Fruit fly (Drosophila melanogaster) whole organism, embryonic: ENCODE measurements around the gene ND-PDSW.

Source experiments
- Antp ChIP-seq: fragments of 200-800 bp; sonication (Bioruptor generic); optimal IDR thresholded peaks from 3 replicates; lab custom pipeline; 2016; ENCODE audit warnings: missing biosample characterization, missing genetic modification characterization
- Bteb2 ChIP-seq: fragments of 200-800 bp; sonication (Bioruptor generic); optimal IDR thresholded peaks from 2 replicates; lab custom pipeline; 2016; ENCODE audit warnings: missing biosample characterization, missing genetic modification characterization
- CG10321 ChIP-seq: fragments of 200-800 bp; sonication (Bioruptor generic); IDR thresholded peaks from 2 replicates; pipeline ENCODE4 v1.3.6; 2022; ENCODE audit warnings: missing biosample characterization, missing genetic modification characterization
- CG11085 ChIP-seq: fragments of 200-800 bp; sonication (Bioruptor generic); IDR thresholded peaks from 2 replicates; pipeline ENCODE4 v1.3.6; 2022; ENCODE audit warnings: missing biosample characterization, missing genetic modification characterization
- CG12236 ChIP-seq: fragments of 200-800 bp; sonication (Bioruptor generic); optimal IDR thresholded peaks from 2 replicates; lab custom pipeline; 2016; ENCODE audit warnings: missing biosample characterization, missing genetic modification characterization
- CG13624 ChIP-seq: fragments of 200-800 bp; sonication (Bioruptor generic); optimal IDR thresholded peaks from 2 replicates; lab custom pipeline; 2016; ENCODE audit warnings: missing biosample characterization, missing genetic modification characterization
- CG14014 ChIP-seq: fragments of 200-800 bp; sonication (Bioruptor generic); IDR thresholded peaks from 2 replicates; pipeline ENCODE4 v1.3.6; 2022; ENCODE audit warnings: missing biosample characterization, missing genetic modification characterization
- CG14965 ChIP-seq: fragments of 200-800 bp; sonication (Bioruptor generic); optimal IDR thresholded peaks from 2 replicates; lab custom pipeline; 2016; ENCODE audit warnings: missing biosample characterization, missing genetic modification characterization, borderline replicate concordance
- CG15696 ChIP-seq: fragments of 200-800 bp; sonication (Bioruptor generic); optimal IDR thresholded peaks from 2 replicates; lab custom pipeline; 2019; ENCODE audit warnings: missing biosample characterization, mild to moderate bottlenecking, missing genetic modification characterization, moderate library complexity
- CG17328 ChIP-seq: fragments of 200-800 bp; sonication (Bioruptor generic); IDR thresholded peaks from 2 replicates; pipeline ENCODE4 v1.3.6; 2022; ENCODE audit warnings: missing biosample characterization, missing genetic modification characterization
- CG17361 ChIP-seq: fragments of 200-800 bp; sonication (Bioruptor generic); IDR thresholded peaks from 3 replicates; pipeline ENCODE4 v1.3.6; 2022; ENCODE audit warnings: missing biosample characterization, missing genetic modification characterization
- CG1832 ChIP-seq: fragments of 200-800 bp; sonication (Bioruptor generic); optimal IDR thresholded peaks from 2 replicates; lab custom pipeline; 2017; ENCODE audit warnings: missing biosample characterization, mild to moderate bottlenecking, missing genetic modification characterization, inconsistent platforms
- CG2712 ChIP-seq: fragments of 200-800 bp; optimal IDR thresholded peaks from 3 replicates; lab custom pipeline; 2019; ENCODE audit warnings: missing biosample characterization, mild to moderate bottlenecking, missing genetic modification characterization, moderate library complexity
- CG31224 ChIP-seq: fragments of 200-800 bp; sonication (Bioruptor generic); IDR thresholded peaks from 2 replicates; pipeline ENCODE4 v1.3.6; 2022; ENCODE audit warnings: missing biosample characterization, missing genetic modification characterization
- CG32772 ChIP-seq: fragments of 200-800 bp; sonication (Bioruptor generic); IDR thresholded peaks from 2 replicates; pipeline ENCODE4 v1.3.6; 2022; ENCODE audit warnings: missing biosample characterization, missing genetic modification characterization
- CG6683 ChIP-seq: fragments of 200-800 bp; sonication (Bioruptor generic); optimal IDR thresholded peaks from 2 replicates; lab custom pipeline; 2017; ENCODE audit warnings: missing biosample characterization, mild to moderate bottlenecking, missing genetic modification characterization, missing genetic modification reagents
- CG6765 ChIP-seq: fragments of 200-800 bp; sonication (Bioruptor generic); optimal IDR thresholded peaks from 3 replicates; lab custom pipeline; 2017; ENCODE audit warnings: missing biosample characterization, mild to moderate bottlenecking, missing genetic modification characterization
- CG7357 ChIP-seq: fragments of 200-800 bp; sonication (Bioruptor generic); IDR thresholded peaks from 3 replicates; pipeline ENCODE4 v1.3.6; 2022; ENCODE audit warnings: missing biosample characterization, missing genetic modification characterization
- CG7745 ChIP-seq: fragments of 200-800 bp; sonication (Bioruptor generic); optimal IDR thresholded peaks from 2 replicates; lab custom pipeline; 2018; ENCODE audit warnings: missing biosample characterization, mild to moderate bottlenecking, missing genetic modification characterization, moderate library complexity
- CG7987 ChIP-seq: fragments of 200-800 bp; sonication (Bioruptor generic); optimal IDR thresholded peaks from 2 replicates; lab custom pipeline; 2018; ENCODE audit warnings: missing biosample characterization, mild to moderate bottlenecking, missing genetic modification characterization, moderate library complexity
- D19A ChIP-seq: fragments of 200-800 bp; optimal IDR thresholded peaks from 3 replicates; lab custom pipeline; 2019; ENCODE audit warnings: missing biosample characterization, mild to moderate bottlenecking, missing genetic modification characterization, moderate library complexity
- Dfd ChIP-seq, 2 experiments: fragments of >200 bp; optimal IDR thresholded peaks; 2 replicates each; lab custom pipeline; 2017; ENCODE audit warnings: missing biosample characterization in 2 of 2, missing genetic modification characterization in 2 of 2
- Dref ChIP-seq: fragments of 200-800 bp; sonication (Bioruptor generic); IDR thresholded peaks from 2 replicates; pipeline ENCODE4 v1.3.6; 2022; ENCODE audit warnings: missing biosample characterization, missing genetic modification characterization
- E2f2 ChIP-seq: fragments of 200-800 bp; sonication (Bioruptor generic); IDR thresholded peaks from 2 replicates; pipeline ENCODE4 v1.3.6; 2022; ENCODE audit warnings: missing biosample characterization, missing genetic modification characterization
- MTF-1 ChIP-seq: fragments of 200-800 bp; sonication (Bioruptor generic); optimal IDR thresholded peaks from 2 replicates; lab custom pipeline; 2018; ENCODE audit warnings: missing biosample characterization, mild to moderate bottlenecking, missing genetic modification characterization, borderline replicate concordance
- Mad ChIP-seq: fragments of 200-800 bp; sonication (Bioruptor generic); optimal IDR thresholded peaks from 2 replicates; lab custom pipeline; 2016; ENCODE audit warnings: missing biosample characterization, missing genetic modification characterization
- Max ChIP-seq: fragments of 200-800 bp; sonication (Bioruptor generic); optimal IDR thresholded peaks from 2 replicates; lab custom pipeline; 2016; ENCODE audit warnings: missing biosample characterization, mild to moderate bottlenecking, missing genetic modification characterization
- NFAT ChIP-seq: fragments of 200-800 bp; sonication (Bioruptor generic); IDR thresholded peaks from 2 replicates; pipeline ENCODE4 v1.3.6; 2022; ENCODE audit warnings: missing biosample characterization, missing genetic modification characterization
- Rx ChIP-seq: fragments of 200-800 bp; sonication (Bioruptor generic); IDR thresholded peaks from 2 replicates; pipeline ENCODE4 v1.3.6; 2022; ENCODE audit warnings: missing biosample characterization, missing genetic modification characterization
- Sox102F ChIP-seq: fragments of 200-800 bp; sonication (Bioruptor generic); optimal IDR thresholded peaks from 2 replicates; lab custom pipeline; 2018; ENCODE audit warnings: missing biosample characterization, mild to moderate bottlenecking, missing genetic modification characterization, moderate library complexity
- Usf ChIP-seq: fragments of 200-800 bp; sonication (Bioruptor generic); optimal IDR thresholded peaks from 2 replicates; lab custom pipeline; 2017; ENCODE audit warnings: missing genotype, missing biosample characterization, missing genetic modification characterization
- Vsx1 ChIP-seq: fragments of 200-800 bp; sonication (Bioruptor generic); optimal IDR thresholded peaks from 2 replicates; lab custom pipeline; 2017; ENCODE audit warnings: missing biosample characterization, mild to moderate bottlenecking, missing genetic modification characterization, missing genetic modification reagents
- ab ChIP-seq: fragments of 200-800 bp; sonication (Bioruptor generic); optimal IDR thresholded peaks from 2 replicates; lab custom pipeline; 2016; ENCODE audit warnings: missing biosample characterization, missing genetic modification characterization
- abd-A ChIP-seq: fragments of 200-800 bp; sonication (Bioruptor generic); optimal IDR thresholded peaks from 3 replicates; lab custom pipeline; 2019; ENCODE audit warnings: missing biosample characterization, mild to moderate bottlenecking, missing genetic modification characterization, moderate library complexity
- ato ChIP-seq: fragments of 200-800 bp; sonication (Bioruptor generic); IDR thresholded peaks from 2 replicates; pipeline ENCODE4 v1.3.6; 2022; ENCODE audit warnings: missing biosample characterization, missing genetic modification characterization; ENCODE audit not compliant: partially characterized antibody
- cas ChIP-seq: fragments of 200-800 bp; sonication (Bioruptor generic); IDR thresholded peaks from 2 replicates; pipeline ENCODE4 v1.3.6; 2022; ENCODE audit warnings: missing biosample characterization, missing genetic modification characterization
- chm ChIP-seq: fragments of 200-800 bp; sonication (Bioruptor generic); IDR thresholded peaks from 2 replicates; pipeline ENCODE4 v1.3.6; 2022; ENCODE audit warnings: missing biosample characterization, missing genetic modification characterization
- ems ChIP-seq: fragments of 200-800 bp; sonication (Bioruptor generic); optimal IDR thresholded peaks from 3 replicates; lab custom pipeline; 2016; ENCODE audit warnings: missing biosample characterization, missing genetic modification characterization
- eyg ChIP-seq: fragments of 200-800 bp; sonication (Bioruptor generic); optimal IDR thresholded peaks from 3 replicates; lab custom pipeline; 2016; ENCODE audit warnings: missing biosample characterization, missing genetic modification characterization
- nau ChIP-seq: fragments of 200-800 bp; sonication (Bioruptor generic); optimal IDR thresholded peaks from 3 replicates; lab custom pipeline; 2017; ENCODE audit warnings: missing biosample characterization, mild to moderate bottlenecking, missing genetic modification characterization, missing genetic modification reagents
- repo ChIP-seq: fragments of 200-800 bp; sonication (Bioruptor generic); optimal IDR thresholded peaks from 2 replicates; lab custom pipeline; 2016; ENCODE audit warnings: missing biosample characterization, missing genetic modification characterization
- sd ChIP-seq: fragments of 200-800 bp; sonication (Bioruptor generic); optimal IDR thresholded peaks from 3 replicates; lab custom pipeline; 2018; ENCODE audit warnings: missing biosample characterization, mild to moderate bottlenecking, missing genetic modification characterization, moderate library complexity
- sens ChIP-seq: fragments of 200-800 bp; sonication (Bioruptor generic); peaks from one replicate; lab custom pipeline; 2016; ENCODE audit warnings: missing biosample characterization, missing genetic modification characterization
- sens-2 ChIP-seq: fragments of 200-800 bp; sonication (Bioruptor generic); IDR thresholded peaks from 2 replicates; pipeline ENCODE4 v1.3.6; 2022; ENCODE audit warnings: missing biosample characterization, missing genetic modification characterization
- sima ChIP-seq: fragments of 200-800 bp; sonication (Bioruptor generic); optimal IDR thresholded peaks from 2 replicates; lab custom pipeline; 2016; ENCODE audit warnings: missing biosample characterization, missing genetic modification characterization
- ssp ChIP-seq: fragments of 200-800 bp; sonication (Bioruptor generic); IDR thresholded peaks from 2 replicates; pipeline ENCODE4 v1.3.6; 2022; ENCODE audit warnings: missing biosample characterization, missing genetic modification characterization
- tgo ChIP-seq: fragments of 200-800 bp; sonication (Bioruptor generic); IDR thresholded peaks from 3 replicates; pipeline ENCODE4 v1.3.6; 2022; ENCODE audit warnings: missing biosample characterization, missing genetic modification characterization
- tx ChIP-seq: fragments of 200-800 bp; sonication (Bioruptor generic); optimal IDR thresholded peaks from 2 replicates; lab custom pipeline; 2016; ENCODE audit warnings: missing biosample characterization, missing genetic modification characterization
- vnd ChIP-seq: fragments of 200-800 bp; sonication (Bioruptor generic); IDR thresholded peaks from 3 replicates; pipeline ENCODE4 v1.3.6; 2022; ENCODE audit warnings: missing biosample characterization, missing genetic modification characterization; ENCODE audit not compliant: partially characterized antibody
- wdn ChIP-seq: fragments of 200-800 bp; sonication (Bioruptor generic); IDR thresholded peaks from 2 replicates; pipeline ENCODE4 v1.3.6; 2022; ENCODE audit warnings: missing biosample characterization, missing genetic modification characterization
- zen2 ChIP-seq: fragments of 200-800 bp; sonication (Bioruptor generic); IDR thresholded peaks from 3 replicates; pipeline ENCODE4 v1.3.6; 2022; ENCODE audit warnings: missing biosample characterization, missing genetic modification characterization; ENCODE audit not compliant: partially characterized antibody
- zfh1 ChIP-seq: fragments of 200-800 bp; sonication (Bioruptor generic); IDR thresholded peaks from 3 replicates; pipeline ENCODE4 v1.3.6; 2022; ENCODE audit warnings: missing biosample characterization, missing genetic modification characterization

The ND-PDSW gene

DNA sequence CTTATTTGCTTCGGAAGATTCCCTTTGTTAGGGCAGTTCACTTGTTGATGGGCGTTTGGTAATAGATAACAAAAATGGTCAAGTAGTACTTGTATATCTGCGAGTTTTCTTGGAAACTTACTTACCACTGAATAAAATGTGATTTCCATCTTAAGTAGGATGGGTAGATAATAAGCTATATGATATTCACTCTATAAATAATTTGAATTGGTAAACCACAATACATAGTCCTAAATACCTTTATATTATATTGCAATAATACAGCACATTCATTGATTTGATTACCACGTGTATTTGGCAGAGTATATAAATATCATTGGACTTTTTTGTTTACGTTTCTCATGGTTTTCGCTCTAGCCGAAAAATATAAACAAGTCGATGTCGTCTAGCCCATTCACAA lies 10.0 kb downstream of the ND-PDSW start (continued):
- no peak for TF ChIP-seq CG14965
- no peak for TF ChIP-seq repo (GFP tag; lab: Kevin White, UChicago)
- no peak for TF ChIP-seq CG17328 (GFP tag; lab: Robert Waterston, UW)
- no peak for TF ChIP-seq zfh1 (GFP tag; lab: Robert Waterston, UW)
- no peak for TF ChIP-seq Usf (GFP tag; lab: Kevin White, UChicago)
- TF ChIP-seq Mad (GFP tag; lab: Kevin White, UChicago), result peak; percentile 4
- TF ChIP-seq Dfd (GFP tag; optimal IDR thresholded peaks at IDR 0.05; lab: Kevin White, UChicago), result no peak
- TF ChIP-seq CG31224, result no peak
- peak; percentile 31 for TF ChIP-seq CG7987 (GFP tag; lab: Kevin White, UChicago)
- no peak for TF ChIP-seq abd-A (tag; lab: Kevin White, UChicago)
- TF ChIP-seq CG6765 (GFP tag; lab: Kevin White, UChicago), result peak; percentile 65
- no peak for TF ChIP-seq ato (GFP tag; lab: Robert Waterston, UW)
- peak; percentile 29 for TF ChIP-seq Max
- peak; percentile 88 for TF ChIP-seq sens (GFP tag; lab: Kevin White, UChicago)
- peak; percentile 10 for TF ChIP-seq Vsx1 (GFP tag; lab: Kevin White, UChicago)
- no peak for TF ChIP-seq chm
- peak; percentile 73; the same call in 2 of the 3 replicates for TF ChIP-seq tgo (GFP tag; lab: Robert Waterston, UW)
- peak; percentile 23 for TF ChIP-seq CG13624 (GFP tag; lab: Kevin White, UChicago)
- peak; percentile 49; the same call in 1 of the 2 replicates for TF ChIP-seq CG14014 (GFP tag; lab: Robert Waterston, UW)
- TF ChIP-seq ems (GFP tag; lab: Kevin White, UChicago), result peak; percentile 16
- no peak for TF ChIP-seq CG7745 (tag; lab: Kevin White, UChicago)
- no peak for TF ChIP-seq CG12236 (GFP tag; lab: Kevin White, UChicago)
- no peak for TF ChIP-seq CG11085 (GFP tag; lab: Robert Waterston, UW)
- TF ChIP-seq D19A (tag; lab: Kevin White, UChicago), result peak; percentile 94
- no peak for TF ChIP-seq Rx (GFP tag; lab: Robert Waterston, UW)
- peak; percentile 18 for TF ChIP-seq Bteb2 (GFP tag; lab: Kevin White, UChicago)
- no peak for TF ChIP-seq zen2 (GFP tag; lab: Robert Waterston, UW)
- TF ChIP-seq cas, result no peak
- TF ChIP-seq sens-2 (GFP tag; lab: Robert Waterston, UW), result no peak
- TF ChIP-seq sd, result peak; percentile 18
- no peak for TF ChIP-seq Dref (GFP tag; lab: Robert Waterston, UW)
- TF ChIP-seq wdn, result no peak
- TF ChIP-seq CG15696 (tag; lab: Kevin White, UChicago), result no peak
- peak; percentile 15 for TF ChIP-seq CG6683 (GFP tag; lab: Kevin White, UChicago)
- TF ChIP-seq eyg (GFP tag; lab: Kevin White, UChicago), result peak; percentile 4
- no peak for TF ChIP-seq CG1832 (GFP tag; lab: Kevin White, UChicago)
- TF ChIP-seq nau (GFP tag; lab: Kevin White, UChicago), result peak; percentile 50
- peak; percentile 22 for TF ChIP-seq Antp (GFP tag; lab: Kevin White, UChicago)
- no peak for TF ChIP-seq sima (GFP tag; lab: Kevin White, UChicago)
- no peak for TF ChIP-seq MTF-1 (GFP tag; lab: Kevin White, UChicago)
- TF ChIP-seq Sox102F (GFP tag; lab: Kevin White, UChicago), result peak; percentile 65
- TF ChIP-seq CG32772, result peak; percentile 7; the same call in 1 of the 2 replicates
- TF ChIP-seq CG7357 (GFP tag; lab: Robert Waterston, UW), result 0 out of 3 replicates have a peak, but pooled peaks have one; percentile 23
- TF ChIP-seq tx, result no peak
- 0 out of 2 replicates have a peak, but pooled peaks have one; percentile 25 for TF ChIP-seq ssp
- TF ChIP-seq ab (GFP tag; lab: Kevin White, UChicago), result no peak
- TF ChIP-seq CG17361, result peak; percentile 72; the same call in 2 of the 3 replicates
- TF ChIP-seq CG10321 (GFP tag; lab: Robert Waterston, UW), result no peak
- peak; percentile 31; the same call in 1 of the 2 replicates for TF ChIP-seq E2f2 (GFP tag; lab: Robert Waterston, UW)
- TF ChIP-seq NFAT (GFP tag; lab: Robert Waterston, UW), result 0 out of 2 replicates have a peak, but pooled peaks have one; percentile 40
- no peak for TF ChIP-seq vnd (GFP tag; lab: Robert Waterston, UW)
- peak; percentile 66 for TF ChIP-seq CG2712
